Fruit fly (Drosophila melanogaster): ENCODE data around the gene Cyp303a1.

Gene Cyp303a1

dm6 chr2L:16293703-16294233, at the start of gene Cyp303a1:
Gene Cyp303a1, plus strand, starts transcription at chr2L:16294183.
- TF ChIP-seq CG10348 (GFP tag; IDR thresholded peaks at IDR 0.05) = no peak
- no peak for TF ChIP-seq CG34367 (tag; optimal IDR thresholded peaks at IDR 0.05)
- TF ChIP-seq CG14655 (GFP tag; optimal IDR thresholded peaks at IDR 0.05) = no peak
- no peak for TF ChIP-seq CG12605 (GFP tag; IDR thresholded peaks at IDR 0.05)
- TF ChIP-seq fd96Ca (GFP tag; IDR thresholded peaks at IDR 0.05) = no peak
- no peak for TF ChIP-seq Pif1B (GFP tag; optimal IDR thresholded peaks at IDR 0.05)
- TF ChIP-seq gl (tag; optimal IDR thresholded peaks at IDR 0.05) = no peak
- no peak for TF ChIP-seq D1 (tag; optimal IDR thresholded peaks at IDR 0.05)
- TF ChIP-seq CG4496 (GFP tag; IDR thresholded peaks at IDR 0.05) = no peak

DNA sequence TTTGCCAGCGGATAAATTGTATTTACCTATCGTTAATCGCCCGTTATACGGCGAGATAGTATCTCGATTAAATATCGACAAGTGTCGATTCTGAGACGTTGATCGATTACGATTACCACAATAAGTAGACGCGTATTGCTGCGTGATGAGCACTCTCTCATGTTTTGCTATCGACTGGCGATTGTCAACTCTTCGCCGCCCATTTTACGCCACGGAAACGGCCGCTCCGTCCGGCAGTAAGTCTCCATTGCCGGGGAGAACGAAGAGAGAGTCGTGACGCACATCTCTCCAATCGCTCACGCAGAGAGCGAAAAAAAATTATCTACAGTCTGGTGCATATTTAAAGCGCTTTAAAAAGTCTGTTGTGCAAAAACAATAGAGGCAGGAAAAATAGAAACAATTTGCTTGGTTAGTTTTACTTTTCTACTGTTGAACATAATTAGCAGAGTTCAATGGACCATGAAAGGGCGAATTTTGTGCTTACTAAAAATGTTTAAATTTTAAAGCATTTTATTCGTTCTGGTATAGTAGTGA, 42.3 kb upstream of the Cyp303a1 start, which contains the start of gene CG46309:
TSS of gene CG46309 (minus strand) at position 191 of the 534 bp plus-strand sequence.
- TF ChIP-seq CG8301 (tag; optimal IDR thresholded peaks at IDR 0.05) = peak; percentile 31
- no peak for TF ChIP-seq CG10348 (GFP tag; IDR thresholded peaks at IDR 0.05)
- no peak for TF ChIP-seq CG8159 (tag; optimal IDR thresholded peaks at IDR 0.05)
- TF ChIP-seq Snoo (tag; optimal IDR thresholded peaks at IDR 0.05) = peak; percentile 1
- TF ChIP-seq CG34367 (tag; optimal IDR thresholded peaks at IDR 0.05) = no peak
- TF ChIP-seq CG17806 (tag; optimal IDR thresholded peaks at IDR 0.05) = peak; percentile 41
- no peak for TF ChIP-seq CG9948 (tag; optimal IDR thresholded peaks at IDR 0.05)
- no peak for TF ChIP-seq rn (GFP tag; IDR thresholded peaks at IDR 0.05)
- TF ChIP-seq CG14655 (GFP tag; optimal IDR thresholded peaks at IDR 0.05) = no peak
- peak; percentile 34 for TF ChIP-seq Pif1A (GFP tag; optimal IDR thresholded peaks at IDR 0.05)
- no peak for TF ChIP-seq CG32121 (GFP tag; IDR thresholded peaks at IDR 0.05)
- TF ChIP-seq D1 (tag; optimal IDR thresholded peaks at IDR 0.05) = no peak
- no peak for TF ChIP-seq fd96Ca (GFP tag; IDR thresholded peaks at IDR 0.05)
- no peak for TF ChIP-seq CG15710 (tag; optimal IDR thresholded peaks at IDR 0.05)
- no peak for TF ChIP-seq CG12605 (GFP tag; IDR thresholded peaks at IDR 0.05)
- TF ChIP-seq CG4496 (GFP tag; IDR thresholded peaks at IDR 0.05) = no peak
- TF ChIP-seq Pif1B (GFP tag; optimal IDR thresholded peaks at IDR 0.05) = no peak
- no peak for TF ChIP-seq Ets98B (GFP tag; IDR thresholded peaks at IDR 0.05)
- no peak for TF ChIP-seq CG13204 (GFP tag; optimal IDR thresholded peaks at IDR 0.05)
- TF ChIP-seq EcR (GFP tag; optimal IDR thresholded peaks at IDR 0.05) = no peak
- TF ChIP-seq gl (tag; optimal IDR thresholded peaks at IDR 0.05) = no peak

- no peak for TF ChIP-seq CG9948 (tag; optimal IDR thresholded peaks at IDR 0.05)
- peak; percentile 24 for TF ChIP-seq CG8159 (tag; optimal IDR thresholded peaks at IDR 0.05)
- TF ChIP-seq CG17806 (tag; optimal IDR thresholded peaks at IDR 0.05) = no peak
- peak; percentile 50 for TF ChIP-seq gl (tag; optimal IDR thresholded peaks at IDR 0.05)
- TF ChIP-seq fd96Ca (GFP tag; IDR thresholded peaks at IDR 0.05) = no peak
- no peak for TF ChIP-seq rn (GFP tag; IDR thresholded peaks at IDR 0.05)
- no peak for TF ChIP-seq CG12605 (GFP tag; IDR thresholded peaks at IDR 0.05)
- peak; percentile 34 for TF ChIP-seq CG34367 (tag; optimal IDR thresholded peaks at IDR 0.05)
- TF ChIP-seq CG10348 (GFP tag; IDR thresholded peaks at IDR 0.05) = no peak
- no peak for TF ChIP-seq Ets98B (GFP tag; IDR thresholded peaks at IDR 0.05)
- peak; percentile 12 for TF ChIP-seq CG15710 (tag; optimal IDR thresholded peaks at IDR 0.05)
- no peak for TF ChIP-seq D1 (tag; optimal IDR thresholded peaks at IDR 0.05)
- peak; percentile 13 for TF ChIP-seq CG13204 (GFP tag; optimal IDR thresholded peaks at IDR 0.05)
- TF ChIP-seq CG14655 (GFP tag; optimal IDR thresholded peaks at IDR 0.05) = no peak
- TF ChIP-seq Pif1A (GFP tag; optimal IDR thresholded peaks at IDR 0.05) = no peak
- TF ChIP-seq CG8301 (tag; optimal IDR thresholded peaks at IDR 0.05) = no peak
- TF ChIP-seq EcR (GFP tag; optimal IDR thresholded peaks at IDR 0.05) = peak; percentile 98
- TF ChIP-seq Snoo (tag; optimal IDR thresholded peaks at IDR 0.05) = no peak
- no peak for TF ChIP-seq CG32121 (GFP tag; IDR thresholded peaks at IDR 0.05)
- TF ChIP-seq Pif1B (GFP tag; optimal IDR thresholded peaks at IDR 0.05) = no peak
- TF ChIP-seq CG4496 (GFP tag; IDR thresholded peaks at IDR 0.05) = no peak
Measured at dm6 chr2L:16255232-16256117, 38.5 kb upstream of the Cyp303a1 start.

dm6 chr2L:16256118-16256435, 37.9 kb upstream of the Cyp303a1 start:
- no peak for TF ChIP-seq gl (tag; optimal IDR thresholded peaks at IDR 0.05)
- TF ChIP-seq CG12605 (GFP tag; IDR thresholded peaks at IDR 0.05) = no peak
- no peak for TF ChIP-seq CG14655 (GFP tag; optimal IDR thresholded peaks at IDR 0.05)
- no peak for TF ChIP-seq CG8301 (tag; optimal IDR thresholded peaks at IDR 0.05)
- TF ChIP-seq Pif1A (GFP tag; optimal IDR thresholded peaks at IDR 0.05) = no peak
- no peak for TF ChIP-seq Snoo (tag; optimal IDR thresholded peaks at IDR 0.05)
- TF ChIP-seq rn (GFP tag; IDR thresholded peaks at IDR 0.05) = no peak

dm6 chr2L:16257227-16258071, 36.5 kb upstream of the Cyp303a1 start, which contains the start of the genes PRL-1 and EndoGI:
Gene PRL-1, minus strand, starts transcription at chr2L:16257606.
Gene EndoGI, plus strand, starts transcription at chr2L:16257688.
- TF ChIP-seq CG13204 (GFP tag; optimal IDR thresholded peaks at IDR 0.05) (no peak), Pif1B (GFP tag; optimal IDR thresholded peaks at IDR 0.05) (peak; percentile 47), fd96Ca (GFP tag; IDR thresholded peaks at IDR 0.05) (no peak), CG8159 (tag; optimal IDR thresholded peaks at IDR 0.05) (peak; percentile 81), CG4496 (GFP tag; IDR thresholded peaks at IDR 0.05) (peak; percentile 91), CG12605 (GFP tag; IDR thresholded peaks at IDR 0.05) (peak; percentile 85), CG32121 (GFP tag; IDR thresholded peaks at IDR 0.05) (peak; percentile 87), CG15710 (tag; optimal IDR thresholded peaks at IDR 0.05) (peak; percentile 79), Snoo (tag; optimal IDR thresholded peaks at IDR 0.05) (peak; percentile 57), rn (GFP tag; IDR thresholded peaks at IDR 0.05) (no peak; the same call in 1 of the 2 replicates), gl (tag; optimal IDR thresholded peaks at IDR 0.05) (peak; percentile 10), D1 (tag; optimal IDR thresholded peaks at IDR 0.05) (peak; percentile 4), EcR (GFP tag; optimal IDR thresholded peaks at IDR 0.05) (no peak), CG14655 (GFP tag; optimal IDR thresholded peaks at IDR 0.05) (no peak), CG34367 (tag; optimal IDR thresholded peaks at IDR 0.05) (peak; percentile 72), CG10348 (GFP tag; IDR thresholded peaks at IDR 0.05) (no peak), Ets98B (GFP tag; IDR thresholded peaks at IDR 0.05) (peak; percentile 78; the same call in 1 of the 2 replicates), CG8301 (tag; optimal IDR thresholded peaks at IDR 0.05) (peak; percentile 67), CG17806 (tag; optimal IDR thresholded peaks at IDR 0.05) (peak; percentile 75), CG9948 (tag; optimal IDR thresholded peaks at IDR 0.05) (peak; percentile 71), Pif1A (GFP tag; optimal IDR thresholded peaks at IDR 0.05) (peak; percentile 68)

Data from whole organism, pupa.